Fruit fly (Drosophila melanogaster): Measurements from ENCODE around the gene CG4842.

The CG4842 gene

dm6 chr3L:16359219-16359748 is 8.9 kb upstream of the CG4842 start, which contains the start of gene ringer (continued):
- TF ChIP-seq Gsc (GFP tag; IDR thresholded peaks at IDR 0.05) (no peak), pho (GFP tag; optimal IDR thresholded peaks at IDR 0.05) (no peak), ken (GFP tag; IDR thresholded peaks at IDR 0.05) (no peak), ham (GFP tag; IDR thresholded peaks at IDR 0.05) (no peak), bab2 (GFP tag; optimal IDR thresholded peaks at IDR 0.05) (no peak), jigr1 (GFP tag; IDR thresholded peaks at IDR 0.05) (no peak), CG12659 (GFP tag; optimal IDR thresholded peaks at IDR 0.05) (peak; percentile 8), Fer1 (GFP tag; optimal IDR thresholded peaks at IDR 0.05) (peak; percentile 14), CG3838 (GFP tag; optimal IDR thresholded peaks at IDR 0.05) (no peak), nau (GFP tag; optimal IDR thresholded peaks at IDR 0.05) (no peak), rib (GFP tag; IDR thresholded peaks at IDR 0.05) (peak; percentile 47; the same call in 1 of the 2 replicates), inv (GFP tag; IDR thresholded peaks at IDR 0.05; ENCODE audit: partially characterized antibody) (no peak), aop (GFP tag; IDR thresholded peaks at IDR 0.05) (no peak), CG14667 (GFP tag; IDR thresholded peaks at IDR 0.05) (no peak), slbo (GFP tag; IDR thresholded peaks at IDR 0.05) (0 out of 2 replicates have a peak, but pooled peaks have one; percentile 39), toy (GFP tag; IDR thresholded peaks at IDR 0.05) (no peak), CG4854 (GFP tag; optimal IDR thresholded peaks at IDR 0.05) (no peak), MBD-R2 (GFP tag; IDR thresholded peaks at IDR 0.05) (no peak), CG10979 (tag; optimal IDR thresholded peaks at IDR 0.05) (no peak), insv (GFP tag; optimal IDR thresholded peaks at IDR 0.05) (no peak), pb (GFP tag; optimal IDR thresholded peaks at IDR 0.05) (no peak)

DNA sequence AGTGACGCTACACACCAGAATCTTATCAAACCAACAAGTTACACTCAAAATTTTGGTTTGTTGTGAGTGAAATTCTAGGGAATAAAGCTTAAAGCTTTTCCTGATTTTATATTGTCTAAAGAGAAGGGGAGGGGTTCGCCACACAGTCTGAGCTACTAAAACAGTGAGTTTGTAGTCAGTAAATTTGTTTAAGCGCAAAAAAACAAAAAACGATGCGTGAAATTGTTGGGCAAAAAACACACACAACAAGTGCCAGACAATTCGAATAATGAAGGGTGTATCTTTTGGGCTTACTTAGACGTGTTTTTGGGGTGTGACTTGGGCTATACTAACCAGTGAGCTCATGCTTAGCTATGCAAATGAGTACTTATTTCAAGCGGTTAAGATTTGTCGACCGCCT is 8.4 kb upstream of the CG4842 start:
- no peak for TF ChIP-seq CG17568 (GFP tag; optimal IDR thresholded peaks at IDR 0.05)
- peak; percentile 31; the same call in 1 of the 2 replicates for TF ChIP-seq amos (GFP tag; IDR thresholded peaks at IDR 0.05; ENCODE audit: partially characterized antibody)
- no peak for TF ChIP-seq gem (tag; optimal IDR thresholded peaks at IDR 0.05)
- TF ChIP-seq CG3281 (GFP tag; optimal IDR thresholded peaks at IDR 0.05), result peak; percentile 2
- TF ChIP-seq z (GFP tag; IDR thresholded peaks at IDR 0.05), result peak; percentile 88; the same call in 2 of the 3 replicates
- peak; percentile 18 for TF ChIP-seq CG12769 (tag; optimal IDR thresholded peaks at IDR 0.05)
- TF ChIP-seq CG10979 (tag; optimal IDR thresholded peaks at IDR 0.05), result no peak
- TF ChIP-seq CG8290 (GFP tag; optimal IDR thresholded peaks at IDR 0.05), result no peak
- peak in 1 of 2 experiments; percentile 7 for TF ChIP-seq CG8290 (tag; optimal IDR thresholded peaks at IDR 0.05)
- peak; percentile 53 for TF ChIP-seq Med (GFP tag)
- TF ChIP-seq Rfx (GFP tag; IDR thresholded peaks at IDR 0.05), result peak; percentile 26; the same call in 1 of the 2 replicates
- TF ChIP-seq lab (GFP tag; optimal IDR thresholded peaks at IDR 0.05), result peak; percentile 29
- TF ChIP-seq sens (GFP tag), result peak; percentile 56

dm6 chr3L:16361200-16361815 is 6.9 kb upstream of the CG4842 start:
- TF ChIP-seq Dbx (GFP tag; IDR thresholded peaks at IDR 0.05), result 0 out of 3 replicates have a peak, but pooled peaks have one; percentile 12
- TF ChIP-seq CG7271 (tag; optimal IDR thresholded peaks at IDR 0.05), result no peak
- TF ChIP-seq lbe (GFP tag; optimal IDR thresholded peaks at IDR 0.05), result no peak
- TF ChIP-seq CG11695 (GFP tag; IDR thresholded peaks at IDR 0.05), result no peak
- no peak for TF ChIP-seq lola (GFP tag; optimal IDR thresholded peaks at IDR 0.05)
- TF ChIP-seq sr (GFP tag; IDR thresholded peaks at IDR 0.05), result no peak
- peak; percentile 21; the same call in 1 of the 2 replicates for TF ChIP-seq Drgx (GFP tag; IDR thresholded peaks at IDR 0.05)
- TF ChIP-seq Adf1 (GFP tag; IDR thresholded peaks at IDR 0.05), result no peak
- TF ChIP-seq CG8290 (GFP tag; optimal IDR thresholded peaks at IDR 0.05), result no peak
- TF ChIP-seq CG8290 (tag; optimal IDR thresholded peaks at IDR 0.05), result no peak
- peak; percentile 7; the same call in 1 of the 2 replicates for TF ChIP-seq CG3847 (GFP tag; IDR thresholded peaks at IDR 0.05)
- TF ChIP-seq bsh (GFP tag; optimal IDR thresholded peaks at IDR 0.05), result peak in 1 of 2 experiments; percentile 89
- no peak for TF ChIP-seq CG32767 (GFP tag; IDR thresholded peaks at IDR 0.05)
- peak; percentile 94 for TF ChIP-seq nom (GFP tag; optimal IDR thresholded peaks at IDR 0.05)
- no peak for TF ChIP-seq BtbVII (GFP tag; optimal IDR thresholded peaks at IDR 0.05)
- peak; percentile 57 for TF ChIP-seq Med (GFP tag)
- no peak for TF ChIP-seq MESR4 (GFP tag; optimal IDR thresholded peaks at IDR 0.05)
- no peak for TF ChIP-seq HmgZ (tag; optimal IDR thresholded peaks at IDR 0.05)
- peak; percentile 45 for TF ChIP-seq CG8478 (optimal IDR thresholded peaks at IDR 0.05)

Measured in whole organism, embryonic.